Fruit fly (Drosophila melanogaster): ENCODE measurements around the gene CG32512.

dm6 chrX:21060579-21060978 lies 6.8 kb downstream of the CG32512 start:
- no peak for TF ChIP-seq h (GFP tag; optimal IDR thresholded peaks at IDR 0.05)
- TF ChIP-seq usp (GFP tag; optimal IDR thresholded peaks at IDR 0.05): no peak
- no peak for TF ChIP-seq foxo (GFP tag; optimal IDR thresholded peaks at IDR 0.05)
- no peak for TF ChIP-seq tai (GFP tag; optimal IDR thresholded peaks at IDR 0.05)
- TF ChIP-seq br (GFP tag; optimal IDR thresholded peaks at IDR 0.05): no peak
- TF ChIP-seq pan (optimal IDR thresholded peaks at IDR 0.05): no peak
- peak; percentile 71 for TF ChIP-seq psq (GFP tag; optimal IDR thresholded peaks at IDR 0.05)
- TF ChIP-seq fru (GFP tag; optimal IDR thresholded peaks at IDR 0.05): no peak
- no peak for TF ChIP-seq lola (GFP tag; optimal IDR thresholded peaks at IDR 0.05)
- TF ChIP-seq brk (GFP tag; optimal IDR thresholded peaks at IDR 0.05): no peak
- TF ChIP-seq Myc (optimal IDR thresholded peaks at IDR 0.05): peak; percentile 55
- TF ChIP-seq Abd-B (GFP tag; optimal IDR thresholded peaks at IDR 0.05): no peak
- no peak for TF ChIP-seq dl (GFP tag; optimal IDR thresholded peaks at IDR 0.05; ENCODE audit: insufficient read depth in 1 of 2, partially characterized antibody in 2 of 2)
- TF ChIP-seq sv (GFP tag; optimal IDR thresholded peaks at IDR 0.05): no peak
